Worm (Caenorhabditis elegans): Measurements from ENCODE around the gene gpb-1.

DNA sequence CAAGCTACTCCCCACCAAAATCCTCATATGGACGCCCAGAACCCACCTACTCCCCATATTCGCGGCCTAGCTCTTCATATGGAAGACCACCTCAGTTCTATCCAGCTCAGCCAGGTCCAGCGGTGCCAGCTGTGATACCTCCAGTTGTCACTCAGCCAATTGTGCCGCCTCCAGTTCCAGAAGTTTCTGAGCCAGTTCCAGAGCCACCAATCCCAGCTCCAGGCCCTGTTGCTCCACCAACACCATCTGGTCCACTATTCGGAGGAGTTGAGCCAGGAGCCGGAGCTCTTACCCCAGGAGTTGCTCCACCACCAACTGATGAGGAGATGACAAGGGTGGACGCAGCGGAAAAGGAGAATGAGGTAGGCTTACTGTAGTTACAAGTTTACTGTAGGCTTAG, 26.8 kb downstream of the gpb-1 start:
- no peak for TF ChIP-seq nhr-237 (tag; optimal IDR thresholded peaks at IDR 0.05)
- TF ChIP-seq dsc-1 (tag; optimal IDR thresholded peaks at IDR 0.05) = no peak
- TF ChIP-seq C16A3.4 (tag; optimal IDR thresholded peaks at IDR 0.05) = no peak
- no peak for TF ChIP-seq fkh-10 (GFP tag; optimal IDR thresholded peaks at IDR 0.05)

All from whole organism, L1 larva.